Fruit fly (Drosophila melanogaster) whole organism, prepupa: Measurements from ENCODE around the gene Hr4.

Experiments used
- Blimp-1 ChIP-seq: fragments of 200-800 bp; sonication (Bioruptor generic); optimal IDR thresholded peaks from 3 replicates; lab custom pipeline; 2017; ENCODE audit warnings: missing biosample characterization, missing genetic modification characterization, mild to moderate bottlenecking, moderate library complexity, missing genetic modification reagents
- CG10631 ChIP-seq: fragments of 200-800 bp; sonication (Bioruptor generic); optimal IDR thresholded peaks from 2 replicates; lab custom pipeline; 2016; ENCODE audit warnings: missing biosample characterization, missing genetic modification characterization
- CG11294 ChIP-seq: fragments of 200-800 bp; sonication (Bioruptor generic); IDR thresholded peaks from 2 replicates; pipeline ENCODE4 v1.3.6; 2022; ENCODE audit warnings: missing biosample characterization, missing genetic modification characterization
- CG11902 ChIP-seq: fragments of 200-800 bp; sonication (Bioruptor generic); optimal IDR thresholded peaks from 3 replicates; lab custom pipeline; 2016; ENCODE audit warnings: missing biosample characterization, missing genetic modification characterization
- CG15336 ChIP-seq: fragments of 200-800 bp; sonication (Bioruptor generic); IDR thresholded peaks from 2 replicates; pipeline ENCODE4 v1.3.6; 2022; ENCODE audit warnings: missing biosample characterization, missing genetic modification characterization
- CG31627 ChIP-seq: fragments of 200-800 bp; sonication (Bioruptor generic); optimal IDR thresholded peaks from 3 replicates; lab custom pipeline; 2016; ENCODE audit warnings: missing biosample characterization, missing genetic modification characterization
- CG34406 ChIP-seq: fragments of 200-800 bp; sonication (Bioruptor generic); optimal IDR thresholded peaks from 3 replicates; lab custom pipeline; 2016; ENCODE audit warnings: missing biosample characterization, missing genetic modification characterization
- CG3919 ChIP-seq: fragments of 200-800 bp; sonication (Bioruptor generic); optimal IDR thresholded peaks from 3 replicates; lab custom pipeline; 2016; ENCODE audit warnings: missing biosample characterization, missing genetic modification characterization
- CG4318 ChIP-seq: fragments of 200-800 bp; sonication (Bioruptor generic); optimal IDR thresholded peaks from 3 replicates; lab custom pipeline; 2017; ENCODE audit warnings: missing biosample characterization, mild to moderate bottlenecking, missing genetic modification characterization
- CG6163 ChIP-seq: fragments of 200-800 bp; sonication (Bioruptor generic); IDR thresholded peaks from 3 replicates; pipeline ENCODE4 v1.3.6; 2022; ENCODE audit warnings: missing biosample characterization, missing genetic modification characterization
- CG6276 ChIP-seq: fragments of 200-800 bp; sonication (Bioruptor generic); optimal IDR thresholded peaks from 2 replicates; lab custom pipeline; 2017; ENCODE audit warnings: missing biosample characterization, mild to moderate bottlenecking, missing genetic modification characterization
- CG6792 ChIP-seq: fragments of 200-800 bp; sonication (Bioruptor generic); optimal IDR thresholded peaks from 3 replicates; lab custom pipeline; 2016; ENCODE audit warnings: missing biosample characterization, missing genetic modification characterization
- CG6854 ChIP-seq: fragments of 200-800 bp; sonication (Bioruptor generic); optimal IDR thresholded peaks from 2 replicates; lab custom pipeline; 2017; ENCODE audit warnings: missing biosample characterization, mild to moderate bottlenecking, missing genetic modification characterization
- CG7368 ChIP-seq: fragments of 200-800 bp; sonication (Bioruptor generic); optimal IDR thresholded peaks from 3 replicates; lab custom pipeline; 2016; ENCODE audit warnings: missing biosample characterization, missing genetic modification characterization
- CG8119 ChIP-seq: fragments of 200-800 bp; sonication (Bioruptor generic); IDR thresholded peaks from 3 replicates; pipeline ENCODE4 v1.3.6; 2022; ENCODE audit warnings: missing biosample characterization, missing genetic modification characterization
- CG8319 ChIP-seq: fragments of 200-800 bp; sonication (Bioruptor generic); optimal IDR thresholded peaks from 3 replicates; lab custom pipeline; 2016; ENCODE audit warnings: missing biosample characterization, missing genetic modification characterization
- CG9139 ChIP-seq: fragments of 200-800 bp; sonication (Bioruptor generic); optimal IDR thresholded peaks from 3 replicates; lab custom pipeline; 2017; ENCODE audit warnings: missing biosample characterization, mild to moderate bottlenecking, missing genetic modification characterization
- Eip75B ChIP-seq: fragments of 200-800 bp; sonication (Bioruptor generic); optimal IDR thresholded peaks from 3 replicates; lab custom pipeline; 2016; ENCODE audit warnings: missing biosample characterization, missing genetic modification characterization
- Eip78C ChIP-seq: fragments of 200-800 bp; sonication (Bioruptor generic); peaks from one replicate; lab custom pipeline; 2016; ENCODE audit warnings: missing biosample characterization, missing genetic modification characterization
- Eip93F ChIP-seq: fragments of 200-800 bp; sonication (Bioruptor generic); optimal IDR thresholded peaks from 2 replicates; lab custom pipeline; 2016; ENCODE audit warnings: missing biosample characterization, mild to moderate bottlenecking, missing genetic modification characterization
- Ets21C ChIP-seq: fragments of 200-800 bp; sonication (Bioruptor generic); optimal IDR thresholded peaks from 3 replicates; lab custom pipeline; 2016; ENCODE audit warnings: missing biosample characterization, missing genetic modification characterization
- Ets96B ChIP-seq: fragments of 200-800 bp; optimal IDR thresholded peaks from 2 replicates; lab custom pipeline; 2019; ENCODE audit warnings: missing biosample characterization, mild to moderate bottlenecking, missing genetic modification characterization, moderate library complexity
- Gug ChIP-seq: fragments of 200-800 bp; sonication (Bioruptor generic); IDR thresholded peaks from 2 replicates; pipeline ENCODE4 v1.3.6; 2022; ENCODE audit warnings: missing biosample characterization, missing genetic modification characterization
- Hr38 ChIP-seq: sonication (Bioruptor generic); optimal IDR thresholded peaks from 2 replicates; lab custom pipeline; 2016; ENCODE audit warnings: missing biosample characterization, missing genetic modification characterization
- Hr4 ChIP-seq: fragments of 200-800 bp; sonication (Bioruptor generic); optimal IDR thresholded peaks from 3 replicates; lab custom pipeline; 2016; ENCODE audit warnings: missing biosample characterization, missing genetic modification characterization
- Met ChIP-seq: fragments of 200-800 bp; sonication (Bioruptor generic); optimal IDR thresholded peaks from 3 replicates; lab custom pipeline; 2016; ENCODE audit warnings: missing biosample characterization, missing genetic modification characterization
- OdsH ChIP-seq: fragments of 200-800 bp; sonication (Bioruptor generic); optimal IDR thresholded peaks from 3 replicates; lab custom pipeline; 2016; ENCODE audit warnings: missing biosample characterization, missing genetic modification characterization
- Smox ChIP-seq: fragments of 200-800 bp; sonication (Bioruptor generic); optimal IDR thresholded peaks from 3 replicates; lab custom pipeline; 2016; ENCODE audit warnings: missing biosample characterization, missing genetic modification characterization
- Sox102F ChIP-seq: fragments of 200-800 bp; sonication (Bioruptor generic); optimal IDR thresholded peaks from 2 replicates; lab custom pipeline; 2016; ENCODE audit warnings: missing biosample characterization, mild to moderate bottlenecking, missing genetic modification characterization
- Sox14 ChIP-seq: fragments of 200-800 bp; sonication (Bioruptor generic); optimal IDR thresholded peaks from 3 replicates; lab custom pipeline; 2016; ENCODE audit warnings: missing biosample characterization, missing genetic modification characterization
- Sox15 ChIP-seq: fragments of 200-800 bp; sonication (Bioruptor generic); optimal IDR thresholded peaks from 3 replicates; lab custom pipeline; 2016; ENCODE audit warnings: missing biosample characterization, missing genetic modification characterization
- achi ChIP-seq: fragments of 200-800 bp; sonication (Bioruptor generic); optimal IDR thresholded peaks from 3 replicates; lab custom pipeline; 2016; ENCODE audit warnings: missing biosample characterization, missing genetic modification characterization
- dac ChIP-seq: fragments of 200-800 bp; sonication (Bioruptor generic); optimal IDR thresholded peaks from 2 replicates; lab custom pipeline; 2017; ENCODE audit warnings: missing biosample characterization, mild to moderate bottlenecking, missing genetic modification characterization
- dsx ChIP-seq: fragments of 200-800 bp; optimal IDR thresholded peaks from 3 replicates; lab custom pipeline; 2019; ENCODE audit warnings: missing biosample characterization, mild to moderate bottlenecking, missing genetic modification characterization, moderate library complexity; ENCODE audit not compliant: poor library complexity, severe bottlenecking
- eg ChIP-seq: fragments of 200-800 bp; sonication (Bioruptor generic); IDR thresholded peaks from 3 replicates; pipeline ENCODE4 v1.3.6; 2022; ENCODE audit warnings: missing biosample characterization, missing genetic modification characterization
- esn ChIP-seq: fragments of 200-800 bp; sonication (Bioruptor generic); optimal IDR thresholded peaks from 2 replicates; lab custom pipeline; 2016; ENCODE audit warnings: missing biosample characterization, mild to moderate bottlenecking, missing genetic modification characterization, moderate library complexity
- fd59A ChIP-seq: fragments of 200-800 bp; sonication (Bioruptor generic); optimal IDR thresholded peaks from 2 replicates; lab custom pipeline; 2017; ENCODE audit warnings: missing biosample characterization, mild to moderate bottlenecking, missing genetic modification characterization, missing genetic modification reagents
- fd85E ChIP-seq: fragments of 200-800 bp; sonication (Bioruptor generic); optimal IDR thresholded peaks from 3 replicates; lab custom pipeline; 2016; ENCODE audit warnings: missing biosample characterization, missing genetic modification characterization
- salr ChIP-seq, 2 experiments: fragments of 200-800 bp; sonication (Bioruptor generic); optimal IDR thresholded peaks; 3 replicates each; lab custom pipeline; 2016 to 2018; ENCODE audit warnings: missing biosample characterization in 2 of 2, missing genetic modification characterization in 2 of 2, mild to moderate bottlenecking in 1 of 2
- spab ChIP-seq: fragments of 200-800 bp; sonication (Bioruptor generic); optimal IDR thresholded peaks from 2 replicates; lab custom pipeline; 2017; ENCODE audit warnings: missing biosample characterization, mild to moderate bottlenecking, missing genetic modification characterization, missing genetic modification reagents
- ss ChIP-seq, 2 experiments: fragments of 200-800 bp; sonication (Bioruptor generic); optimal IDR thresholded peaks; 2 replicates in 1 of 2; 3 replicates in 1 of 2; lab custom pipeline; 2017 to 2018; ENCODE audit warnings: mild to moderate bottlenecking in 2 of 2, missing biosample characterization in 2 of 2, missing genetic modification characterization in 2 of 2, moderate library complexity in 1 of 2
- svp ChIP-seq: fragments of 200-800 bp; sonication (Bioruptor generic); peaks from one replicate; lab custom pipeline; 2016; ENCODE audit warnings: missing biosample characterization, missing genetic modification characterization
- topi ChIP-seq: fragments of 200-800 bp; sonication (Bioruptor generic); optimal IDR thresholded peaks from 3 replicates; lab custom pipeline; 2016; ENCODE audit warnings: missing biosample characterization, missing genetic modification characterization
- vri ChIP-seq: fragments of 200-800 bp; sonication (Bioruptor generic); optimal IDR thresholded peaks from 3 replicates; lab custom pipeline; 2016; ENCODE audit warnings: missing biosample characterization, mild to moderate bottlenecking, missing genetic modification characterization

The Hr4 gene

dm6 chrX:1944245-1945114, 2.7 kb downstream of the Hr4 start (continued):
- TF ChIP-seq Sox14 (GFP tag; lab: Kevin White, UChicago) (peak; percentile 57), CG3919 (GFP tag; lab: Kevin White, UChicago) (peak; percentile 23), CG6854 (peak; percentile 76), Sox102F (GFP tag; lab: Kevin White, UChicago) (peak; percentile 80), topi (GFP tag; lab: Kevin White, UChicago) (peak; percentile 87), Ets21C (GFP tag; lab: Kevin White, UChicago) (peak; percentile 80), Eip93F (GFP tag; lab: Kevin White, UChicago) (peak; percentile 71), Blimp-1 (GFP tag; lab: Kevin White, UChicago) (peak; percentile 47), CG34406 (GFP tag; lab: Kevin White, UChicago) (peak; percentile 58), Ets96B (peak; percentile 4), Sox15 (peak; percentile 62), dac (GFP tag; lab: Kevin White, UChicago) (no peak), dsx (GFP tag; lab: Kevin White, UChicago) (no peak), CG31627 (GFP tag; lab: Kevin White, UChicago) (peak; percentile 90), fd85E (GFP tag; lab: Kevin White, UChicago) (peak; percentile 10), CG6792 (GFP tag; lab: Kevin White, UChicago) (peak; percentile 54)

- TF ChIP-seq CG6163 (no peak), CG11294 (GFP tag; lab: Robert Waterston, UW) (no peak), svp (GFP tag; lab: Kevin White, UChicago) (peak; percentile 95), Eip93F (GFP tag; lab: Kevin White, UChicago) (no peak), Gug (GFP tag; lab: Robert Waterston, UW) (no peak), Hr38 (no peak), Blimp-1 (GFP tag; lab: Kevin White, UChicago) (no peak), vri (peak; percentile 37), salr (GFP tag; optimal IDR thresholded peaks at IDR 0.05; lab: Kevin White, UChicago) (no peak), Smox (GFP tag; lab: Kevin White, UChicago) (no peak), achi (no peak), fd59A (GFP tag; lab: Kevin White, UChicago) (no peak), CG11902 (GFP tag; lab: Kevin White, UChicago) (no peak), Ets96B (no peak), Eip78C (GFP tag; lab: Kevin White, UChicago) (peak; percentile 2)
Measured at dm6 chrX:1945241-1945640, 3.5 kb downstream of the Hr4 start.

dm6 chrX:1947178-1947872, 5.6 kb downstream of the Hr4 start:
- TF ChIP-seq CG9139 (GFP tag; lab: Kevin White, UChicago) (peak; percentile 95), fd59A (GFP tag; lab: Kevin White, UChicago) (peak; percentile 97), CG34406 (GFP tag; lab: Kevin White, UChicago) (peak; percentile 97), spab (GFP tag; lab: Kevin White, UChicago) (peak; percentile 96), svp (GFP tag; lab: Kevin White, UChicago) (peak; percentile 99), topi (GFP tag; lab: Kevin White, UChicago) (peak; percentile 99), CG8319 (GFP tag; lab: Kevin White, UChicago) (peak; percentile 97), dac (GFP tag; lab: Kevin White, UChicago) (peak; percentile 97), Eip78C (GFP tag; lab: Kevin White, UChicago) (peak; percentile 100), CG15336 (peak; percentile 99), CG7368 (GFP tag; lab: Kevin White, UChicago) (peak; percentile 98), CG10631 (peak; percentile 98), Sox102F (GFP tag; lab: Kevin White, UChicago) (peak; percentile 98), eg (peak; percentile 99), esn (GFP tag; lab: Kevin White, UChicago) (peak; percentile 99), OdsH (peak; percentile 98), Hr4 (GFP tag; lab: Kevin White, UChicago) (peak; percentile 98), Gug (GFP tag; lab: Robert Waterston, UW) (peak; percentile 97), CG4318 (GFP tag; lab: Kevin White, UChicago) (peak; percentile 97), Eip75B (GFP tag; lab: Kevin White, UChicago) (peak; percentile 99), Met (peak; percentile 99), Blimp-1 (GFP tag; lab: Kevin White, UChicago) (peak; percentile 94), CG11294 (GFP tag; lab: Robert Waterston, UW) (peak; percentile 94), ss (GFP tag; optimal IDR thresholded peaks at IDR 0.05; lab: Kevin White, UChicago) (peak; percentile 95 to 96), CG8119 (GFP tag; lab: Robert Waterston, UW) (peak; percentile 99), CG6276 (GFP tag; lab: Kevin White, UChicago) (peak; percentile 98), fd85E (GFP tag; lab: Kevin White, UChicago) (peak; percentile 90)
